Worm (Caenorhabditis elegans) whole organism, young adult: Measurements from ENCODE around the gene tbx-41.
A peak's percentile ranks its signal among the peaks of the same experiment; 100 is the strongest.

ENCODE experiments used
- B0019.2 ChIP-seq: fragments of 200-800 bp; sonication (Bioruptor generic); conservative IDR thresholded peaks from 2 replicates; pipeline ENCODE4 v1.3.6; 2022; ENCODE audit warnings: missing genetic modification reagents, missing genetic modification characterization, missing compliant biosample characterization
- B0261.1 ChIP-seq: sonication (generic microtip); optimal IDR thresholded peaks from 2 replicates; lab custom pipeline; 2016; ENCODE audit warnings: mild to moderate bottlenecking, missing genetic modification characterization, moderate library complexity, missing compliant biosample characterization
- B0336.3 ChIP-seq: fragments of 200-800 bp; sonication (Bioruptor generic); IDR thresholded peaks from 2 replicates; pipeline ENCODE4 v1.3.6; 2022; ENCODE audit warnings: missing genetic modification characterization, missing compliant biosample characterization
- F22D6.2 ChIP-seq: sonication (generic microtip); optimal IDR thresholded peaks from 2 replicates; lab custom pipeline; 2016; ENCODE audit warnings: mild to moderate bottlenecking, missing genetic modification characterization, missing compliant biosample characterization
- F37B4.10 ChIP-seq: fragments of 200-800 bp; sonication (Bioruptor generic); IDR thresholded peaks from 2 replicates; pipeline ENCODE4 v1.3.6; 2022; ENCODE audit warnings: missing genetic modification characterization, missing compliant biosample characterization
- F49E8.2 ChIP-seq: sonication (generic microtip); optimal IDR thresholded peaks from 3 replicates; lab custom pipeline; 2017; ENCODE audit warnings: missing genetic modification characterization, mild to moderate bottlenecking, missing compliant biosample characterization, antibody characterized with exemption, moderate library complexity; ENCODE audit not compliant: insufficient read depth
- F57A8.1 ChIP-seq: fragments of 200-800 bp; sonication (Bioruptor generic); optimal IDR thresholded peaks from 2 replicates; lab custom pipeline; 2018; ENCODE audit warnings: mild to moderate bottlenecking, missing genetic modification characterization, moderate library complexity, missing compliant biosample characterization
- K11D2.4 ChIP-seq: fragments of 200-800 bp; sonication (Bioruptor generic); IDR thresholded peaks from 2 replicates; pipeline ENCODE4 v1.3.6; 2022; ENCODE audit warnings: missing genetic modification reagents, missing genetic modification characterization, missing compliant biosample characterization
- K12H6.12 ChIP-seq: fragments of 200-800 bp; sonication (Bioruptor generic); optimal IDR thresholded peaks from 2 replicates; lab custom pipeline; 2018; ENCODE audit warnings: mild to moderate bottlenecking, missing genetic modification characterization, missing compliant biosample characterization
- T26A5.8 ChIP-seq: sonication (generic microtip); optimal IDR thresholded peaks from 2 replicates; lab custom pipeline; 2016; ENCODE audit warnings: missing genetic modification characterization, missing compliant biosample characterization
- ZK185.1 ChIP-seq: sonication (generic microtip); optimal IDR thresholded peaks from 2 replicates; lab custom pipeline; 2016; ENCODE audit warnings: mild to moderate bottlenecking, missing genetic modification characterization, missing compliant biosample characterization; ENCODE audit not compliant: poor library complexity, severe bottlenecking
- atf-7 ChIP-seq: sonication (generic microtip); optimal IDR thresholded peaks from 2 replicates; lab custom pipeline; 2017; ENCODE audit warnings: mild to moderate bottlenecking, missing genetic modification characterization, missing compliant biosample characterization
- cebp-1 ChIP-seq, 2 experiments: fragments of 200-800 bp in 1 of 2; sonication (Bioruptor generic) in 1 of 2; sonication (generic microtip) in 1 of 2; IDR thresholded peaks in 1 of 2; optimal IDR thresholded peaks in 1 of 2; 2 replicates each; pipeline versions ENCODE4 v1.3.6 to Lab custom; 2017 to 2022; ENCODE audit warnings: missing compliant biosample characterization in 2 of 2, missing genetic modification characterization in 2 of 2, mild to moderate bottlenecking in 1 of 2, missing genetic modification reagents in 1 of 2, moderate library complexity in 1 of 2
- ceh-40 ChIP-seq: fragments of 200-800 bp; sonication (Bioruptor generic); IDR thresholded peaks from 2 replicates; pipeline ENCODE4 v1.3.6; 2022; ENCODE audit warnings: missing genetic modification characterization, missing compliant biosample characterization
- die-1 ChIP-seq: sonication (generic microtip); optimal IDR thresholded peaks from 2 replicates; lab custom pipeline; 2016; ENCODE audit warnings: missing genotype, mild to moderate bottlenecking, missing genetic modification characterization, missing compliant biosample characterization
- egl-44 ChIP-seq: fragments of 200-800 bp; sonication (Bioruptor generic); IDR thresholded peaks from 2 replicates; pipeline ENCODE4 v1.3.6; 2022; ENCODE audit warnings: missing genetic modification reagents, missing genetic modification characterization, missing compliant biosample characterization
- fkh-3 ChIP-seq: sonication (generic microtip); optimal IDR thresholded peaks from 2 replicates; lab custom pipeline; 2016; ENCODE audit warnings: mild to moderate bottlenecking, missing genetic modification characterization, missing compliant biosample characterization
- gei-17 ChIP-seq: fragments of 200-800 bp; sonication (Bioruptor generic); optimal IDR thresholded peaks from 2 replicates; lab custom pipeline; 2018; ENCODE audit warnings: mild to moderate bottlenecking, missing genetic modification characterization, missing compliant biosample characterization
- him-1 ChIP-seq: sonication (generic microtip); optimal IDR thresholded peaks from 2 replicates; lab custom pipeline; 2016; ENCODE audit warnings: missing genotype, missing genetic modification reagents, missing genetic modification characterization, missing compliant biosample characterization
- hlh-12 ChIP-seq: sonication (generic microtip); optimal IDR thresholded peaks from 2 replicates; lab custom pipeline; 2016; ENCODE audit warnings: missing genetic modification characterization, missing compliant biosample characterization
- hmg-1.2 ChIP-seq: fragments of 200-800 bp; sonication (Bioruptor generic); IDR thresholded peaks from 2 replicates; pipeline ENCODE4 v1.3.6; 2022; ENCODE audit warnings: missing genetic modification reagents, missing genetic modification characterization, missing compliant biosample characterization
- hmg-20 ChIP-seq: fragments of 200-800 bp; sonication (Bioruptor generic); IDR thresholded peaks from 2 replicates; pipeline ENCODE4 v1.3.6; 2022; ENCODE audit warnings: missing genetic modification reagents, missing genetic modification characterization, missing compliant biosample characterization
- hsf-1 ChIP-seq: fragments of 200-800 bp; sonication (Bioruptor generic); IDR thresholded peaks from 2 replicates; pipeline ENCODE4 v1.3.6; 2022; ENCODE audit warnings: missing genetic modification reagents, missing genetic modification characterization, missing compliant biosample characterization
- lin-35 ChIP-seq, 3 experiments: fragments of 150-350 bp in 2 of 3; sonication (generic microtip) in 1 of 3; optimal IDR thresholded peaks; 2 replicates each; lab custom pipeline; 2014 to 2018; ENCODE audit warnings: missing biosample characterization in 3 of 3, missing genetic modification characterization in 3 of 3, missing genetic modification reagents in 3 of 3
- lsl-1 ChIP-seq: fragments of 200-800 bp; sonication (Bioruptor generic); optimal IDR thresholded peaks from 2 replicates; lab custom pipeline; 2018; ENCODE audit warnings: mild to moderate bottlenecking, missing genetic modification characterization, moderate library complexity, missing compliant biosample characterization
- madf-10 ChIP-seq: sonication (generic microtip); optimal IDR thresholded peaks from 2 replicates; lab custom pipeline; 2016; ENCODE audit warnings: mild to moderate bottlenecking, missing genetic modification characterization, missing compliant biosample characterization
- madf-3 ChIP-seq: fragments of 200-800 bp; sonication (Bioruptor generic); IDR thresholded peaks from 2 replicates; pipeline ENCODE4 v1.3.6; 2022; ENCODE audit warnings: missing genetic modification reagents, missing genetic modification characterization, missing compliant biosample characterization
- mcd-1 ChIP-seq: fragments of 200-800 bp; sonication (Bioruptor generic); IDR thresholded peaks from 2 replicates; pipeline ENCODE4 v1.3.6; 2022; ENCODE audit warnings: missing genetic modification reagents, missing genetic modification characterization, missing compliant biosample characterization
- nfyb-1 ChIP-seq: fragments of 200-800 bp; sonication (Bioruptor generic); IDR thresholded peaks from 2 replicates; pipeline ENCODE4 v1.3.6; 2022; ENCODE audit warnings: missing genetic modification reagents, missing genetic modification characterization, missing compliant biosample characterization
- nhr-179 ChIP-seq: sonication (generic microtip); optimal IDR thresholded peaks from 2 replicates; lab custom pipeline; 2016; ENCODE audit warnings: mild to moderate bottlenecking, missing genetic modification characterization, missing compliant biosample characterization
- nhr-27 ChIP-seq: fragments of 200-800 bp; sonication (Bioruptor generic); optimal IDR thresholded peaks from 2 replicates; lab custom pipeline; 2018; ENCODE audit warnings: mild to moderate bottlenecking, missing genetic modification characterization, moderate library complexity, missing compliant biosample characterization
- nhr-80 ChIP-seq: sonication (generic microtip); optimal IDR thresholded peaks from 2 replicates; lab custom pipeline; 2016; ENCODE audit warnings: missing genetic modification characterization, missing compliant biosample characterization
- rcor-1 ChIP-seq: fragments of 200-800 bp; sonication (Bioruptor generic); IDR thresholded peaks from 2 replicates; pipeline ENCODE4 v1.3.6; 2022; ENCODE audit warnings: missing genetic modification reagents, missing genetic modification characterization, missing compliant biosample characterization
- rpc-1 ChIP-seq, 2 experiments: fragments of 150-350 bp in 1 of 2; sonication (generic microtip) in 1 of 2; optimal IDR thresholded peaks; 2 replicates each; lab custom pipeline; 2014 to 2018; ENCODE audit warnings: missing biosample characterization in 1 of 2, missing genetic modification characterization in 1 of 2, missing genetic modification reagents in 1 of 2, missing genotype in 1 of 2
- snpc-1.1 ChIP-seq: sonication (generic microtip); optimal IDR thresholded peaks from 2 replicates; lab custom pipeline; 2017; ENCODE audit warnings: missing genetic modification characterization, mild to moderate bottlenecking, missing compliant biosample characterization, antibody characterized with exemption, moderate library complexity, missing genotype, missing genetic modification reagents; ENCODE audit not compliant: insufficient read depth
- snpc-1.3 ChIP-seq: sonication (generic microtip); optimal IDR thresholded peaks from 2 replicates; lab custom pipeline; 2017; ENCODE audit warnings: missing genetic modification characterization, mild to moderate bottlenecking, missing compliant biosample characterization, antibody characterized with exemption, moderate library complexity, missing genotype, missing genetic modification reagents; ENCODE audit not compliant: insufficient read depth
- snpc-4 ChIP-seq, 5 experiments: fragments of 150-350 bp in 1 of 5; sonication (generic microtip) in 4 of 5; optimal IDR thresholded peaks; 2 replicates each; lab custom pipeline; 2014 to 2018; ENCODE audit warnings: missing genetic modification characterization in 5 of 5, missing biosample characterization in 3 of 5, antibody characterized with exemption in 2 of 5, mild to moderate bottlenecking in 2 of 5, missing compliant biosample characterization in 2 of 5, missing genotype in 2 of 5, moderate library complexity in 2 of 5, missing genetic modification reagents in 1 of 5
- tbx-9 ChIP-seq: sonication (generic microtip); optimal IDR thresholded peaks from 2 replicates; lab custom pipeline; 2016; ENCODE audit warnings: borderline replicate concordance, missing genetic modification characterization, inconsistent platforms, missing compliant biosample characterization
- zfh-2 ChIP-seq: fragments of 200-800 bp; sonication (Bioruptor generic); conservative IDR thresholded peaks from 2 replicates; pipeline ENCODE4 v1.3.6; 2022; ENCODE audit warnings: missing genetic modification reagents, missing genetic modification characterization, missing compliant biosample characterization
- ztf-18 ChIP-seq: sonication (generic microtip); optimal IDR thresholded peaks from 2 replicates; lab custom pipeline; 2016; ENCODE audit warnings: missing genotype, mild to moderate bottlenecking, missing genetic modification characterization, missing compliant biosample characterization

The tbx-41 gene

ce11 chrX:1837703-1838102 lies 27.3 kb upstream of the tbx-41 start (continued):
- TF ChIP-seq egl-44 (GFP tag; lab: Robert Waterston, UW) (peak; percentile 71; the same call in 1 of the 2 replicates), K11D2.4 (GFP tag; lab: Robert Waterston, UW) (peak; percentile 64), rpc-1 (optimal IDR thresholded peaks at IDR 0.05; lab: Kevin White, UChicago) (peak; percentile 91), rpc-1 (tag; optimal IDR thresholded peaks at IDR 0.05; lab: Kevin White, UChicago) (peak; percentile 98), lsl-1 (GFP tag; lab: Kevin White, UChicago) (no peak), F57A8.1 (GFP tag; lab: Kevin White, UChicago) (peak; percentile 2), tbx-9 (tag; lab: Kevin White, UChicago) (no peak), zfh-2 (peak; percentile 87), nhr-80 (tag; lab: Kevin White, UChicago) (peak; percentile 2), madf-10 (tag; lab: Kevin White, UChicago) (peak; percentile 69), T26A5.8 (tag; lab: Kevin White, UChicago) (no peak), nhr-27 (tag; lab: Kevin White, UChicago) (no peak), madf-3 (GFP tag; lab: Robert Waterston, UW) (no peak), nhr-179 (tag; lab: Kevin White, UChicago) (peak; percentile 36), hsf-1 (GFP tag; lab: Robert Waterston, UW) (peak; percentile 23; the same call in 1 of the 2 replicates), die-1 (tag; lab: Kevin White, UChicago) (peak; percentile 86), snpc-1.1 (tag; lab: Kevin White, UChicago) (peak; percentile 62), ceh-40 (GFP tag; lab: Robert Waterston, UW) (no peak), ZK185.1 (tag; lab: Kevin White, UChicago) (no peak), rcor-1 (GFP tag; lab: Robert Waterston, UW) (peak; percentile 64), F49E8.2 (tag; lab: Kevin White, UChicago) (peak; percentile 31), him-1 (tag; lab: Kevin White, UChicago) (peak; percentile 93), B0019.2 (GFP tag; lab: Robert Waterston, UW) (no peak), cebp-1 (GFP tag; IDR thresholded peaks at IDR 0.05; lab: Robert Waterston, UW) (no peak), cebp-1 (tag; optimal IDR thresholded peaks at IDR 0.05; lab: Kevin White, UChicago) (no peak), B0336.3 (peak; percentile 59; the same call in 1 of the 2 replicates), mcd-1 (GFP tag; lab: Robert Waterston, UW) (peak; percentile 36; the same call in 1 of the 2 replicates), atf-7 (tag; lab: Kevin White, UChicago) (peak; percentile 55), hmg-20 (GFP tag; lab: Robert Waterston, UW) (0 out of 2 replicates have a peak, but pooled peaks have one; percentile 14)

ce11 chrX:1845493-1845892 lies 19.6 kb upstream of the tbx-41 start, which contains the start of gene T26C11.4:
Gene T26C11.4, minus strand, starts transcription at chrX:1845546.
- TF ChIP-seq lin-35 (GFP tag; optimal IDR thresholded peaks at IDR 0.05; lab: Kevin White, UChicago) (peak in 1 of 3 experiments; percentile 1), rcor-1 (GFP tag; lab: Robert Waterston, UW) (no peak), F37B4.10 (no peak), hmg-1.2 (peak; percentile 58; the same call in 1 of the 2 replicates)

ce11 chrX:1847685-1848084 lies 17.4 kb upstream of the tbx-41 start:
- TF ChIP-seq K12H6.12 (no peak), fkh-3 (tag; lab: Kevin White, UChicago) (no peak), F22D6.2 (tag; lab: Kevin White, UChicago) (no peak), gei-17 (GFP tag; lab: Kevin White, UChicago) (no peak), nhr-80 (tag; lab: Kevin White, UChicago) (no peak), die-1 (tag; lab: Kevin White, UChicago) (no peak), snpc-4 (GFP tag; optimal IDR thresholded peaks at IDR 0.05; lab: Kevin White, UChicago) (no peak), snpc-4 (tag; optimal IDR thresholded peaks at IDR 0.05; lab: Kevin White, UChicago) (no peak), nfyb-1 (GFP tag; lab: Robert Waterston, UW) (no peak), B0261.1 (tag; lab: Kevin White, UChicago) (no peak), snpc-1.3 (no peak), atf-7 (tag; lab: Kevin White, UChicago) (no peak), ztf-18 (no peak), hlh-12 (tag; lab: Kevin White, UChicago) (no peak), ZK185.1 (tag; lab: Kevin White, UChicago) (no peak)
